Fruit fly (Drosophila melanogaster): Measurements from ENCODE around the gene Grip.

The Grip gene

DNA sequence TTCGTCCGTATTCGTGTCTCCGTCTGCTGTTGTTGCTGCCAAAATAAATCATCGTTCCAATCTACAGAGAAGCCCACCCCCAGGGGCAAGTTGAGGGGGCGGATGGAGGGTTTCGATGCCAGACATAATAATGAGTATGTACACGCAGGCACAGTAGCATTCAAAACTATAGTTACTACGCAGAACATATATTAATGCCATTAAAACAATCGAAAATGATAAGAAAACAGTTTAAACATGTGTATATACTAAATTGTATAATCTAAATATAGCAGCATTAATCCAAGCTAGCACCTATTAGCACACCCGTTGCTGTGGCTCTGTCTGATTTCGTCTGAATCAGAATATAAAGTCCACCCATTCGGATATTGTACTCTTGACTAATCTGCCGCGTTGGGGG lies 14.8 kb downstream of the Grip start (continued):
- TF ChIP-seq CG30431 (GFP tag; optimal IDR thresholded peaks at IDR 0.05): no peak
- no peak for TF ChIP-seq disco-r (GFP tag; optimal IDR thresholded peaks at IDR 0.05)
- no peak for TF ChIP-seq en (GFP tag; optimal IDR thresholded peaks at IDR 0.05)
- TF ChIP-seq CG14710 (tag; optimal IDR thresholded peaks at IDR 0.05): peak; percentile 22
- TF ChIP-seq ewg (GFP tag; optimal IDR thresholded peaks at IDR 0.05): peak; percentile 44
- TF ChIP-seq Hmx (GFP tag; optimal IDR thresholded peaks at IDR 0.05): peak; percentile 15
- TF ChIP-seq toy (GFP tag; IDR thresholded peaks at IDR 0.05): peak; percentile 48; the same call in 1 of the 2 replicates
- TF ChIP-seq CG8924 (tag; optimal IDR thresholded peaks at IDR 0.05): peak; percentile 76
- peak; percentile 65 for TF ChIP-seq Chrac-16 (GFP tag; optimal IDR thresholded peaks at IDR 0.05)
- TF ChIP-seq CG4820 (GFP tag; optimal IDR thresholded peaks at IDR 0.05): peak; percentile 52
- TF ChIP-seq sens (GFP tag): peak; percentile 95
- TF ChIP-seq Taf1 (GFP tag; IDR thresholded peaks at IDR 0.05): peak; percentile 83
- TF ChIP-seq CG34376 (GFP tag; optimal IDR thresholded peaks at IDR 0.05): peak; percentile 73
- peak; percentile 83 for TF ChIP-seq CG32767 (GFP tag; IDR thresholded peaks at IDR 0.05)
- TF ChIP-seq ind (GFP tag; optimal IDR thresholded peaks at IDR 0.05): peak; percentile 78
- peak; percentile 75 for TF ChIP-seq Oli (tag; optimal IDR thresholded peaks at IDR 0.05)
- peak; percentile 3 for TF ChIP-seq Ets97D (GFP tag; optimal IDR thresholded peaks at IDR 0.05)
- peak; percentile 64 for TF ChIP-seq gro (GFP tag; optimal IDR thresholded peaks at IDR 0.05)
- TF ChIP-seq Jarid2 (GFP tag; optimal IDR thresholded peaks at IDR 0.05): peak; percentile 31
- no peak for TF ChIP-seq pb (GFP tag; optimal IDR thresholded peaks at IDR 0.05)
- TF ChIP-seq Sry-δ (GFP tag; optimal IDR thresholded peaks at IDR 0.05): no peak
- peak; percentile 51 for TF ChIP-seq HHEX (GFP tag; optimal IDR thresholded peaks at IDR 0.05)
- no peak for TF ChIP-seq unc-4 (GFP tag; IDR thresholded peaks at IDR 0.05; ENCODE audit: partially characterized antibody)
- no peak for TF ChIP-seq CG16813 (GFP tag; IDR thresholded peaks at IDR 0.05; ENCODE audit: partially characterized antibody)
- peak; percentile 23 for TF ChIP-seq CG7786 (GFP tag; optimal IDR thresholded peaks at IDR 0.05)
- peak; percentile 65 for TF ChIP-seq CG17361 (GFP tag; IDR thresholded peaks at IDR 0.05)
- peak; percentile 43 for TF ChIP-seq Antp (GFP tag; optimal IDR thresholded peaks at IDR 0.05)
- TF ChIP-seq CG18262 (tag; optimal IDR thresholded peaks at IDR 0.05): peak; percentile 61
- peak; percentile 45 for TF ChIP-seq az2 (GFP tag; optimal IDR thresholded peaks at IDR 0.05)
- TF ChIP-seq CG18476 (GFP tag; optimal IDR thresholded peaks at IDR 0.05): peak; percentile 30
- peak; percentile 52 for TF ChIP-seq CG9727 (GFP tag; optimal IDR thresholded peaks at IDR 0.05)
- peak; percentile 13 for TF ChIP-seq CG4707 (GFP tag; optimal IDR thresholded peaks at IDR 0.05)
- TF ChIP-seq odd (GFP tag; optimal IDR thresholded peaks at IDR 0.05): peak; percentile 47
- peak; percentile 32; the same call in 1 of the 3 replicates for TF ChIP-seq jigr1 (GFP tag; IDR thresholded peaks at IDR 0.05)
- TF ChIP-seq rib (GFP tag; IDR thresholded peaks at IDR 0.05): peak; percentile 56; the same call in 1 of the 2 replicates
- peak; percentile 17 for TF ChIP-seq Fer2 (tag; optimal IDR thresholded peaks at IDR 0.05)
- TF ChIP-seq phol (tag; optimal IDR thresholded peaks at IDR 0.05): peak; percentile 57
- no peak for TF ChIP-seq CG42726 (GFP tag; IDR thresholded peaks at IDR 0.05; ENCODE audit: partially characterized antibody)
- TF ChIP-seq CG7556 (GFP tag; optimal IDR thresholded peaks at IDR 0.05): peak; percentile 77
- TF ChIP-seq CG31365 (tag; optimal IDR thresholded peaks at IDR 0.05): peak; percentile 64
- peak; percentile 38 for TF ChIP-seq CG11723 (GFP tag; optimal IDR thresholded peaks at IDR 0.05)
- TF ChIP-seq gt (GFP tag; IDR thresholded peaks at IDR 0.05): no peak
- TF ChIP-seq CG1603 (tag; optimal IDR thresholded peaks at IDR 0.05): peak; percentile 81
- peak; percentile 73 for TF ChIP-seq CG32772 (GFP tag; IDR thresholded peaks at IDR 0.05)
